Worm (Caenorhabditis elegans) whole organism, early embryonic: ENCODE data around the gene F42A8.1.

Experiments
- ama-1 ChIP-seq: fragments of 150-350 bp; optimal IDR thresholded peaks from 2 replicates; lab custom pipeline; 2014
- ceh-36 ChIP-seq: sonication (generic microtip); optimal IDR thresholded peaks from 2 replicates; lab custom pipeline; 2016; ENCODE audit warnings: missing genetic modification characterization, inconsistent platforms, missing compliant biosample characterization
- ets-7 ChIP-seq: sonication (generic microtip); optimal IDR thresholded peaks from 2 replicates; lab custom pipeline; 2016; ENCODE audit warnings: missing genotype, missing genetic modification characterization, missing compliant biosample characterization
- hmbx-1 ChIP-seq: sonication (generic microtip); optimal IDR thresholded peaks from 2 replicates; lab custom pipeline; 2016; ENCODE audit warnings: mild to moderate bottlenecking, missing genetic modification characterization, missing compliant biosample characterization
- hnd-1 ChIP-seq: sonication (generic microtip); optimal IDR thresholded peaks from 2 replicates; lab custom pipeline; 2016; ENCODE audit warnings: missing genetic modification characterization, missing compliant biosample characterization
- tbx-11 ChIP-seq: fragments of 200-800 bp; sonication (Bioruptor generic); IDR thresholded peaks from 2 replicates; pipeline ENCODE4 v1.3.6; 2022; ENCODE audit warnings: missing genetic modification characterization, missing compliant biosample characterization

ce11 chrII:9362249-9362648, 15.9 kb upstream of the F42A8.1 start:
- TF ChIP-seq hnd-1 (tag; lab: Kevin White, UChicago): no peak
- TF ChIP-seq hmbx-1 (tag; lab: Kevin White, UChicago): no peak
- no peak for TF ChIP-seq ceh-36 (tag; lab: Kevin White, UChicago)
- no peak for TF ChIP-seq ama-1 (lab: Kevin White, UChicago)
- TF ChIP-seq tbx-11 (GFP tag; lab: Robert Waterston, UW): no peak
- TF ChIP-seq ets-7 (tag; lab: Kevin White, UChicago): no peak
